Fruit fly (Drosophila melanogaster) Kc167 (cell line): ENCODE results near the gene CG31286.

Experiments
- Sin3A ChIP-seq: fragments of >200 bp; optimal IDR thresholded peaks from 2 replicates; lab custom pipeline; 2018; ENCODE audit warnings: missing external identifiers
- psq ChIP-seq: fragments of >200 bp; optimal IDR thresholded peaks from 2 replicates; lab custom pipeline; 2017; ENCODE audit warnings: missing external identifiers
- ttk ChIP-seq: sonication (Bioruptor generic); optimal IDR thresholded peaks from 2 replicates; lab custom pipeline; 2017; ENCODE audit warnings: missing external identifiers

dm6 chr3R:6691658-6692057 is 50.6 kb downstream of the CG31286 start, which contains the start of gene Ccp84Ae:
- TF ChIP-seq Sin3A (lab: Kevin White, UChicago) (no peak), psq (lab: Kevin White, UChicago) (no peak), ttk (no peak)
